Fruit fly (Drosophila melanogaster): ENCODE data around the gene CG45095.

CG45095 gene

dm6 chr3R:25152342-25152741, 50.0 kb downstream of the CG45095 start (continued):
- TF ChIP-seq NfI (GFP tag; optimal IDR thresholded peaks at IDR 0.05), result peak; percentile 1
- TF ChIP-seq Myb (GFP tag; optimal IDR thresholded peaks at IDR 0.05), result no peak
- TF ChIP-seq CG8478 (optimal IDR thresholded peaks at IDR 0.05), result no peak
- TF ChIP-seq unc-4 (GFP tag; IDR thresholded peaks at IDR 0.05; ENCODE audit: partially characterized antibody), result no peak
- 0 out of 2 replicates have a peak, but pooled peaks have one; percentile 9 for TF ChIP-seq Xrp1 (GFP tag; IDR thresholded peaks at IDR 0.05)
- TF ChIP-seq row (GFP tag; IDR thresholded peaks at IDR 0.05), result peak; percentile 61; the same call in 2 of the 3 replicates
- TF ChIP-seq CG8924 (tag; optimal IDR thresholded peaks at IDR 0.05), result peak; percentile 35
- TF ChIP-seq CG3281 (GFP tag; optimal IDR thresholded peaks at IDR 0.05), result peak; percentile 45
- peak; percentile 39; the same call in 1 of the 2 replicates for TF ChIP-seq CG31441 (GFP tag; IDR thresholded peaks at IDR 0.05)
- peak; percentile 22 for TF ChIP-seq CG15269 (tag; optimal IDR thresholded peaks at IDR 0.05)
- no peak for TF ChIP-seq HmgZ (tag; optimal IDR thresholded peaks at IDR 0.05)
- peak; percentile 5 for TF ChIP-seq Sox100B (GFP tag; optimal IDR thresholded peaks at IDR 0.05)
- peak; percentile 47 for TF ChIP-seq gem (tag; optimal IDR thresholded peaks at IDR 0.05)
- peak; percentile 10 for TF ChIP-seq org-1 (GFP tag; optimal IDR thresholded peaks at IDR 0.05)
- peak; percentile 5 for TF ChIP-seq Oli (tag; optimal IDR thresholded peaks at IDR 0.05)
- TF ChIP-seq CG17359 (tag; optimal IDR thresholded peaks at IDR 0.05), result peak; percentile 19
- peak; percentile 49 for TF ChIP-seq Med (GFP tag)
- TF ChIP-seq CG2678 (tag; optimal IDR thresholded peaks at IDR 0.05), result peak; percentile 66
- TF ChIP-seq Blimp-1 (GFP tag; optimal IDR thresholded peaks at IDR 0.05), result no peak
- 0 out of 3 replicates have a peak, but pooled peaks have one; percentile 25 for TF ChIP-seq CG7357 (GFP tag; IDR thresholded peaks at IDR 0.05)
- TF ChIP-seq CG8944 (GFP tag; optimal IDR thresholded peaks at IDR 0.05), result no peak
- TF ChIP-seq CG2712 (tag; optimal IDR thresholded peaks at IDR 0.05), result peak; percentile 30
- peak; percentile 55 for TF ChIP-seq lab (GFP tag; optimal IDR thresholded peaks at IDR 0.05)
- no peak for TF ChIP-seq C15 (GFP tag; IDR thresholded peaks at IDR 0.05)
- TF ChIP-seq CG7556 (GFP tag; optimal IDR thresholded peaks at IDR 0.05), result peak; percentile 58
- peak; percentile 36 for TF ChIP-seq CG2120 (GFP tag; optimal IDR thresholded peaks at IDR 0.05)
- peak; percentile 55 for TF ChIP-seq CG13296 (GFP tag; optimal IDR thresholded peaks at IDR 0.05)
- peak; percentile 36 for TF ChIP-seq CG7839 (tag; optimal IDR thresholded peaks at IDR 0.05)
- peak; percentile 32 for TF ChIP-seq sug (tag; optimal IDR thresholded peaks at IDR 0.05)
- no peak for TF ChIP-seq Ravus (GFP tag; IDR thresholded peaks at IDR 0.05)
- peak; percentile 13 for TF ChIP-seq CG10209 (GFP tag; optimal IDR thresholded peaks at IDR 0.05)
- peak; percentile 5 for TF ChIP-seq CG12391 (tag; optimal IDR thresholded peaks at IDR 0.05)
- TF ChIP-seq prd (optimal IDR thresholded peaks at IDR 0.05), result no peak
- TF ChIP-seq prd (GFP tag; IDR thresholded peaks at IDR 0.05), result no peak
- no peak for TF ChIP-seq nerfin-2 (GFP tag; IDR thresholded peaks at IDR 0.05; ENCODE audit: partially characterized antibody)
- 0 out of 3 replicates have a peak, but pooled peaks have one; percentile 20 for TF ChIP-seq tgo (GFP tag; IDR thresholded peaks at IDR 0.05)
- TF ChIP-seq CG11696 (GFP tag; IDR thresholded peaks at IDR 0.05), result peak; percentile 16; the same call in 1 of the 2 replicates
- no peak for TF ChIP-seq Max (GFP tag; optimal IDR thresholded peaks at IDR 0.05)
- TF ChIP-seq cwo (GFP tag; optimal IDR thresholded peaks at IDR 0.05), result peak; percentile 50
- TF ChIP-seq tin (GFP tag; optimal IDR thresholded peaks at IDR 0.05), result no peak
- TF ChIP-seq slbo (GFP tag; IDR thresholded peaks at IDR 0.05), result 0 out of 2 replicates have a peak, but pooled peaks have one; percentile 15
- TF ChIP-seq CG15514 (GFP tag; optimal IDR thresholded peaks at IDR 0.05), result peak; percentile 13
- peak; percentile 46 for TF ChIP-seq grau (tag; optimal IDR thresholded peaks at IDR 0.05)
- peak; percentile 36 for TF ChIP-seq CG13424 (tag; optimal IDR thresholded peaks at IDR 0.05)
- peak; percentile 1 for TF ChIP-seq CG17385 (GFP tag; optimal IDR thresholded peaks at IDR 0.05)
- TF ChIP-seq Gug (GFP tag; IDR thresholded peaks at IDR 0.05), result no peak
- TF ChIP-seq CG11504 (tag; optimal IDR thresholded peaks at IDR 0.05), result peak; percentile 55
- TF ChIP-seq CG9817 (tag; optimal IDR thresholded peaks at IDR 0.05), result peak; percentile 7
- peak; percentile 54 for TF ChIP-seq CG10543 (GFP tag; optimal IDR thresholded peaks at IDR 0.05)

All from whole organism, embryonic.